Worm (Caenorhabditis elegans): ENCODE results near the gene T24F1.4.

The T24F1.4 gene

DNA sequence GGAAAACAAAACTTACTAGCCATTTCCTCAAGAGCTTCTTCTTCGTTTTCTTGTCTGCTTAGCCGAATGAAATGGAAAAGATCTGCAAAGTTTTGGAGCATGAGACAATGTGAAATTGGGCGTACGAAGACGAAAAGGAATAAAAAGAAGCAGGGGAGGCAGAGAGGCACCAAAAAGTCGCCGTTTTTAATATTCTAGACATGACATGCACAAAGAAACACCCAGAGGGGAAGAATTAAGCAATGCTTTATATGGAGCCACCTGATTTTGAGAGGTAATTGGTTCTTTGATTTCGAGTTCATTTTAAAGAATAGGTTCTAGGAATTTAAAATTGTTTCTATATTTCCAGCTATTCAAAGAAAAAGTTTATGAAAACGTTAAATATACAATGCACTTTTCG, at the start of gene T24F1.4:
Gene T24F1.4 (minus strand): TSS at position 101 of the 400 bp plus-strand sequence.
- no peak for TF ChIP-seq him-1 (tag; optimal IDR thresholded peaks at IDR 0.05)
- no peak for TF ChIP-seq dao-5 (tag; optimal IDR thresholded peaks at IDR 0.05)

DNA sequence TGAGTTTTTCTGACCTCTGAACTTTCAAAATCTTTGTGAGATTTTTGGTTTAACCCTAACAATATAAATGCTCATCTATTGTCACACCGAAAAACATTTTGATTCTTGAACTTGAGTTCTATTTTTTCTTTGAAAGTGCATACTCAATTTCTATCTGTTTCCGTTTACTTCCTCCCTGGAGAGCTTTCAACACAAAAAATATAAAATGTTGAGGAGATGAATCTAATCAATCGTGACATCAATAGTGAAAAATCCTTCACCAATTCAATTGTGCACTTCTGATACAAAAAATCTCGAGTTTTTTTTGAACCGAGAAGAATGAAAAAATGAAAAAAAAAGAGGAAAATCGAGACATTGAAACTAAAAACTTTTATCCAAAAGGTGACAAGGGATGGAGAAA, 47.7 kb upstream of the T24F1.4 start:
- TF ChIP-seq him-1 (tag; optimal IDR thresholded peaks at IDR 0.05) (no peak), dao-5 (tag; optimal IDR thresholded peaks at IDR 0.05) (no peak), W03F9.2 (tag; optimal IDR thresholded peaks at IDR 0.05) (no peak)

DNA sequence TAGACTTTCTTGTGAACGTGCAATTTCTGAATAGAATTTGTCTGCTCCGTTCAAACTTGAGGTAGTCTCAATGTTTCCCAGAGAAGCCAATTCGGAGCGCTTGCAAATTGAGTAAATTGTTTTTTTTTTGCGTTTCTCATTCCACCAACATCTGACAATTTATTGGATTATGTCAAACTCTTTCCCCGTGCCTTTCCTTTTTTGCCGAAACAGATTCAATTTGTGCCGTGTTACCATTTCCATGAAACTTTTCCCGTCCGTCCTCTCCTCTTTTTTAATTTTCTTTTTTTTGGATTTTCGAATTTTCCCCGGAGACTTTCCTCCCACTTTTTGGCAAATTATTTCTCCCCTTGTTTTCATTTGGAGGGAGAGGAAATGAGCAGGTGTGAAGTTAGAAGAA, 39.4 kb upstream of the T24F1.4 start:
- TF ChIP-seq W03F9.2 (tag; optimal IDR thresholded peaks at IDR 0.05) (no peak), him-1 (tag; optimal IDR thresholded peaks at IDR 0.05) (no peak), dao-5 (tag; optimal IDR thresholded peaks at IDR 0.05) (no peak)

DNA sequence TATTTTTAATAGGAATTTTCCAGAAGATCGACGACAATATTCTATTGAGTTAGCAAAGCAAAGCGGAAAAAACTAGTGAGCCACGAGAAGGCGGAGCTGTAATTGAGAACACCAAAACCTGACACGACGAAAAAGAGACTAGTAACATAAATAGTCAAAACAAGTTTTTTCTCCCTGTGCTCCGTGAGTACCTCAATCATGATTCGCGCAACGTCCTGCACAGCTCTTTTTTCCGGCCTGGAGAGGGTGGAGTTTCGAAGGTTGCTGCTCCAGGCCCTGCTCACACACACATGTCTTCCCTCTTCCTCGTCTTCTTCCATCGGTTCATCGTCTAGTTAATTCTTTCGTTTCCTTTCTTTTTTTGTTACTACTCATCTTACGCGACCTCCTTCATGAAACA, 37.5 kb upstream of the T24F1.4 start, which contains the start of gene clh-2:
Gene clh-2 (plus strand): TSS at position 301 of the 400 bp plus-strand sequence.
- TF ChIP-seq W03F9.2 (tag; optimal IDR thresholded peaks at IDR 0.05), result no peak
- no peak for TF ChIP-seq him-1 (tag; optimal IDR thresholded peaks at IDR 0.05)
- TF ChIP-seq dao-5 (tag; optimal IDR thresholded peaks at IDR 0.05), result no peak

DNA sequence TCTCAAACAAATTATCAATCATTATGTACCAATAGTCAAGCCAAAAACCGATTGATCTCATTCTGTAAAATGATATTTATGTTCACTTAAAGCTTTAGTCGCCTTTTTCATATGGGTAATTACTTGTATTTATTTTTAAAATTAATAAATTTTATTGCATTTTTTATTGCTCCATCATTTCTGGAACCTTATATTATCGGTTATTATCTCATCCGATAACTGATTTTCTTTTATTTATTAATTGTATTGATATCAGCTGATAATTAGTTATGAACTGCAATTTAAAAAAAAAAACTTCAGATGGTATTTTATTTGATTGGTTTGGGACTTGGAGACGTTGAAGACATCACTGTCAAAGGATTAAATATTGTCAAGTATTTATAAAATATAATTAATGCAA, 35.8 kb upstream of the T24F1.4 start, which contains the start of gene dph-5:
Gene dph-5 (plus strand): TSS at position 301 of the 400 bp plus-strand sequence.
- TF ChIP-seq him-1 (tag; optimal IDR thresholded peaks at IDR 0.05), result no peak

DNA sequence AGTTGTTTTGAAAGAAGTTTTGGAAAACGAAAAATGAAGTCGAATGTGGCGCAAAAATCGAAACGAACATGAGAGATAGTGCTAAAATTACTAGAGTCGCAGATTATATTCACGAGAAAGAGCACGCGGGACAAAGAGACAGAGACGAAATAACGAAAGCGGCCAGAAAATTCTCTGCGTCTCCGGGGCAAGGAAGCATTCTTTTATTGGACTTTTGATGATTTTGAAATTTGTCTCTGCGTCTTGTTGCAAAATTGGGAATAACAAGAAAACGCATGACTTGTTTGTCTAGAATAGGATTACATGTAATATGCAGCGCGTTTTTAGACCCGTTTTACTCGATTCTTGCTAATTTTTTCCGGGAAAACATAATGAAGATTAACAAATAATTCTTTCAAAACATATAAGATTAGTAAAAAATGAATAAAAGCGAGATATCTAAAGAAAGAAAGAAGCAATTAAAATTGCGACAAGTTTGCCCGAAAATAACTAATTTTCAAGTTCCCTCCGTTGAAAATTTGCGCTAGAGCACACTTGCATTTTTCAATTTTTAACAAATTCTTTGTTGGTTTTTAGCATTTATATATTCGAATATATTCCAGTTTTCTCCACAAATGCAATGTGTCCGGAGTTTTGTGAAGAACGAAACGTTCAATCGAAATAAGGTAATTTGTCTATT, 34.0 kb upstream of the T24F1.4 start, which contains the start of the genes B0491.6 and pigm-1:
Gene B0491.6 (minus strand): TSS at position 466 of the 679 bp plus-strand sequence.
Gene pigm-1 (plus strand): TSS at position 568 of the 679 bp plus-strand sequence.
- peak; percentile 27 for TF ChIP-seq him-1 (tag; optimal IDR thresholded peaks at IDR 0.05)
- TF ChIP-seq dao-5 (tag; optimal IDR thresholded peaks at IDR 0.05), result no peak
- peak; percentile 20 for TF ChIP-seq W03F9.2 (tag; optimal IDR thresholded peaks at IDR 0.05)

DNA sequence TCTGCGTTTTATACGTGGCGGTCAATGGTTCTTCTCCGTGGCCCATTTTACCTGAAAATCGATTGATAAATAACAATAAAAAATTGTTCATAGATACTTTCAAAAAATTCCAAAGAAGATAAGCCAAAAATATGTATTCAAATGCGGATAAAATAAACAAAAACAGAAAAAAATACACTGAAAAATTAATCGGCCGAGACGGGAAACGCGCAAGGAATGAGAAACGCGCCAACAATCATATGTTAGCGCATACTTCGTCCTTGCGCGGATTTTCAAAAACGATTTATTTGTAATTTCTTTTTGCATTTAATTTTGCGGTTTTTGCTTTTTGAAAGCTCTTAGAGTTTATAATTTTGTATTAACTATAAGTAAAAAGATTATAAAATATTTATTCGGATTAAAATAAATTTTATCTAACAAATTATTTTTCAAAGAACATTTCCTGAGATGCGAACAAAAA, 31.5 kb upstream of the T24F1.4 start, which contains the start of gene nduf-11:
Gene nduf-11 (minus strand): TSS at position 51 of the 460 bp plus-strand sequence.
- TF ChIP-seq dao-5 (tag; optimal IDR thresholded peaks at IDR 0.05) (no peak), W03F9.2 (tag; optimal IDR thresholded peaks at IDR 0.05) (peak; percentile 87), him-1 (tag; optimal IDR thresholded peaks at IDR 0.05) (peak; percentile 45)

DNA sequence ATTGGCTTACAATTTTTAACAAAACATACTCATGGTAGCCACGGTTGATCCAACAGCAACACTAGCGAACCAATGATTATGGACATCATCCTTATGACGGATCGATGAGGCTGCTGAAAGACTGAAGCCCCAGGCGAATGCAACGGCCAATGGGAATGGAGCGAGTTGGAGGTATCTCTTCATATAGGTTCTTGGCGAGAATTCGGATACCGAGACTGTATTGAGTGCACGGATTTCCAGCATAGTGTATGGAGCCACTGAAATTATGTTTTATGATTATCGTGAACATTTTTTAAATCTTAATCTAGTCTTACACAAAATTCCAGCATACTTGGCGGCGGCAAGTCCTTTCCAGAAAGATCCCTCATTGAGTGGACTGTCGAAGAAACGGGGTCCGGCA, 30.5 kb upstream of the T24F1.4 start:
- TF ChIP-seq dao-5 (tag; optimal IDR thresholded peaks at IDR 0.05), result no peak
- TF ChIP-seq him-1 (tag; optimal IDR thresholded peaks at IDR 0.05), result no peak
- no peak for TF ChIP-seq W03F9.2 (tag; optimal IDR thresholded peaks at IDR 0.05)

DNA sequence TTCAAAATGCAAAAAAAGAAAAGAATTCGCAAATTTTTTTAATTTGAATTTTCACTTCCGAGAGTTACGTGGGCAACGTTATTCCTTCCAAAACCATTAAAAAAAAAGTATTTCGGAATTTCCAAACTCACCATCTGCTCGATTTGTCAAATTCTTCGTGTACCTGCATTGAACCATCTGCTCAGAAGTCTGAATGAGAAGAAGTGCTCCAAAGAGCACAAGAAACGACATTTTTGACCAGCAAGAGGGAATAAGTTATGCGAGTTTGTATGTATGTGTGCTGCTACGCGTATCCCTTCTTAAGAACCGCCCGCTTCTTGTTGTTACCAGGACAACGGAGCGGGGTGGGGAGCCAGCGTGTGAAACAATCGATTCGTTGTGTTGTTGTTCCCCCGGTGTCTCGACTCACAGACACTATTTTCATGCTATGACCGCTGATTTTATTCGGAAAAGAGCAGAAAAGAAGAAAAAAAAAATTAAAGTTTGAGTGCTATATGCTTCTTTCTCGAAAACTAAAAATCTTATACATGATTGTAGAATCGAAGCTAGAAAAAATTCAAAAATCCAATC, 29.3 kb upstream of the T24F1.4 start, which contains the start of gene lgc-20:
Gene lgc-20 (minus strand): TSS at position 311 of the 570 bp plus-strand sequence.
- TF ChIP-seq W03F9.2 (tag; optimal IDR thresholded peaks at IDR 0.05) (no peak), dao-5 (tag; optimal IDR thresholded peaks at IDR 0.05) (no peak), him-1 (tag; optimal IDR thresholded peaks at IDR 0.05) (no peak)

DNA sequence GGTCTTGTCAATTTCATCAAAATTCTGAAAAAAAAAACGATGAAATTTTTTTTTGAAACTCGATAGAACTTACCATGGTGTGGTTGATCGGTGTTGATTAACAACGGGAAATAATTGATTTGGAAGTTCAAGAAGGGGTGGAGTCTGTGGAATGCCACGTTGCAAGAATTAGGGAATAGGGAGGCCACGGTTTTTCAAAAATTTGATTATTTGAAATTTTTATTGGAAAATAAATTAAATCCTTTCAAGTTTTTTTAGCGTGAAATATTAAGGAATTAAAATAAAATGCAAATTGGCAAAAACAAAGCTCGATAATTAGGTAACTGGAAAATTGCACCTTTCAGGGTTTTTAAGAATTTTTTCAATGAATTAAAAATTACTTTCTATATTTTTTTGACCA, 25.4 kb upstream of the T24F1.4 start, which contains the start of gene rmd-3:
Gene rmd-3 (minus strand): TSS at position 101 of the 400 bp plus-strand sequence.
- TF ChIP-seq W03F9.2 (tag; optimal IDR thresholded peaks at IDR 0.05), result no peak
- no peak for TF ChIP-seq him-1 (tag; optimal IDR thresholded peaks at IDR 0.05)
- TF ChIP-seq dao-5 (tag; optimal IDR thresholded peaks at IDR 0.05), result no peak

DNA sequence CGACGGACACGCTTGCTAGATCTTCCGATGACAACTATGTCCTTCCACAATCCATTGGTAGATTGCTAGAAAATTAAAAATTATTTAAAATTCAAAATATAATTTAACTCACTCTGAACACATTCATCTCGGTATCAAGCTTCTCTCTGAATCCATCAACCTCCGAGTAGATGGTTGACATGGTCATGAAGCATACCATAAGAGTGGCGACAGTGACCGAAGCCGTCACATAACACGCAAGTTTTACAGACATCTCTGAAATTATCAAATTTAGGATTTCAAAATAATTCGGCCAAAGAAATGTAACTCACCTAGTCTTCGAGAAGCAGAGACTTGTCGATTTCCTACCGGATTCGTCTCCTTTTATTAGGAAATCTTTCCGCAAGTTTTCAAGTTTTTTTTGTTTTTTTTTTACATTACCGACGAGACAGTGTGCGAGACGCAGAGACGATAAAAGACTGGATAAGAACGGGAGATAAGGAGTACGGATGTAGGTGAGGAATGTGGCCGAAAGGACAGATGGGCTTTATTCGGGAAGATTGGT, 23.5 kb upstream of the T24F1.4 start, which contains the start of gene sqt-1:
Gene sqt-1 (minus strand): TSS at position 341 of the 544 bp plus-strand sequence.
- no peak for TF ChIP-seq W03F9.2 (tag; optimal IDR thresholded peaks at IDR 0.05)
- no peak for TF ChIP-seq dao-5 (tag; optimal IDR thresholded peaks at IDR 0.05)
- no peak for TF ChIP-seq him-1 (tag; optimal IDR thresholded peaks at IDR 0.05)

DNA sequence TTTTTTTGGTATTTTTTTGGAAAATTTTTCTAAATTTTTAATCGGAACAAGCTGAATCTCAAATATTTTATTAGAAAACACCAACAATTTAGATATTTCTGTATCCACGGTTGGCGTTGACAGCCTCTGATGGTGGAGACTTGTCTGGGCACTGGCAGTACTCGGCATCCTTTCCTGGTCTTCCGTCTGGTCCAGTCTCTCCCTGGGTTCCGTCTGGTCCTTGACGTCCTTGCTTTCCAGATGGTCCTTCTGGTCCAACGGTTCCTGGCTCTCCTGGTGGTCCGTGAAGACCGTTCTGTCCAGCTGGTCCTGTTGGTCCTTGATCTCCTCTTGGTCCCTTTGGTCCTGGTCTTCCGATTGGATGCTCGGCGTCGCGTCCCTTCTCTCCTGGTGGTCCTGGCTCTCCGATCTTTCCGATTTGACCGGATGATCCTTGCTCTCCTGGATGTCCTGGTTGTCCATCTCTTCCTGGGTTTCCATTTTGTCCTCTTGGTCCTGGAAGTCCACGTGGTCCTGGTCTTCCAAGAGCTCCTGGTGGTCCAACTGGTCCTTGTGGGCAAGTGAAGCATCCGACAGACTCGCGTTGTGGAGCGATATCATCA, 22.7 kb upstream of the T24F1.4 start:
- TF ChIP-seq W03F9.2 (tag; optimal IDR thresholded peaks at IDR 0.05), result no peak
- no peak for TF ChIP-seq him-1 (tag; optimal IDR thresholded peaks at IDR 0.05)

DNA sequence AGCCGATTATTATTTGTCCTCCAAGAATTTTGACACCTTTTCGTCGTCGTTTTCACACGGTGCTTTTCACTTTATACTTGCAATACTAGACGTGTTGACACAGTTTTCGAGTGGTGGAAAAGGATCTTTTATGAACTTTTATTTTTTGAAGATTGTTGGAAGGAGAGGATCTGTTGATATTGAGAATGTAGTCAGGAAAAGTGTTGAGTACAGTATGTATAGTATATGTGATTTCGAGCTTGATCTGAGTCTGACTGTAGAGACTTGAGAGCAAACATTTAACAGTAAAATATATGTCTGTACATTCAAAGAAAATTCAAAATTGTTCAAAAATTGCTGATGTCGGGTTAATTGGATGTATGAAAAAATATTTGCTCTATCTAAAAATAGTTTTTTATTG, 22.1 kb upstream of the T24F1.4 start:
- TF ChIP-seq W03F9.2 (tag; optimal IDR thresholded peaks at IDR 0.05) (no peak), him-1 (tag; optimal IDR thresholded peaks at IDR 0.05) (no peak), dao-5 (tag; optimal IDR thresholded peaks at IDR 0.05) (no peak)

DNA sequence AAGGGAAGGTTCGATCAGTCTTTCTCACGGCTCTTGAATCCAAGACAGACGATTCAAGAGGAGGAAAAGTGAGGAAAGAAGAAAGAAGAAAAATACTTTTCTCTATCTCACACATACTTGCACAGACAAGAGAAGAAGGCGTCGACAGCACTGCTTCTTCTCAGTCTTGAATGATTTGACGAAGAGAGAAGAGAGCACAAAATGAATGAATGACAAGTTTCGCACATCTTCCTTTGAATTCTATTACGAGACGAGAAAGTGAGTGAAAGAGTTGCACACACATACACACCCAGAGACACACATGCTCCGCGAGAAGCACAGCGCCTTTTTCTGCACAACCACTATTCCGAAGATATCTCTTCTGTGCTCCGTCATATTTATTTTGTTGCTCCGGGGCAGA, 21.6 kb upstream of the T24F1.4 start:
- TF ChIP-seq him-1 (tag; optimal IDR thresholded peaks at IDR 0.05), result no peak
- no peak for TF ChIP-seq W03F9.2 (tag; optimal IDR thresholded peaks at IDR 0.05)
- TF ChIP-seq dao-5 (tag; optimal IDR thresholded peaks at IDR 0.05), result no peak

Data from whole organism, L4/young adult.